Worm (Caenorhabditis elegans): ENCODE data around the gene srz-54.

Gene srz-54

DNA sequence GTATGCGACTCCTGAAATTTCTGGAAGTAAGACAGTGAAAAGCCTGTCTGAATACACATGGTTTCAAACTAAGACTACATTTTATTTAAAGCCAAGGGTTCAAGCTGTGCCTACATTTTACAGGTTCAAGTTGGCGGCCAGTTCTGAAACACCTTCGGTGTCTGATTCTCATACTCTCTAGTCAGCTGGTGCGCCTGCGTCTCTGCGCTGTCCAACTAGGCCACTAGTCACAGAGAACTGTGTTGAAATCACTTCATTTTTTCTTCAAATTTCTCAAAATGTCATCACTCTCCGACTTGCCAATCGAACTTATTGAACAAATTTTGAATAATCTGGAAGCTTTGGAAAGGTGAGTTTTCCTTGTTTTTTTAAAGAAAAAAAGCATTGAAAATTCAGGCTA, 13.8 kb upstream of the srz-54 start, which contains the start of gene fbxa-90:
fbxa-90 (plus strand) TSS at position 179 of the 400 bp plus-strand sequence.
- no peak for TF ChIP-seq M03D4.4 (tag; optimal IDR thresholded peaks at IDR 0.05)
- TF ChIP-seq unc-39 (tag; optimal IDR thresholded peaks at IDR 0.05) = no peak
- TF ChIP-seq mls-2 (tag; optimal IDR thresholded peaks at IDR 0.05) = no peak
- no peak for TF ChIP-seq nhr-12 (tag; optimal IDR thresholded peaks at IDR 0.05)
- TF ChIP-seq drap-1 (GFP tag; optimal IDR thresholded peaks at IDR 0.05) = no peak
- no peak for TF ChIP-seq sptf-1 (tag; optimal IDR thresholded peaks at IDR 0.05)
- TF ChIP-seq lsy-2 (tag; optimal IDR thresholded peaks at IDR 0.05) = no peak
- TF ChIP-seq lin-13 (tag; optimal IDR thresholded peaks at IDR 0.05) = no peak

DNA sequence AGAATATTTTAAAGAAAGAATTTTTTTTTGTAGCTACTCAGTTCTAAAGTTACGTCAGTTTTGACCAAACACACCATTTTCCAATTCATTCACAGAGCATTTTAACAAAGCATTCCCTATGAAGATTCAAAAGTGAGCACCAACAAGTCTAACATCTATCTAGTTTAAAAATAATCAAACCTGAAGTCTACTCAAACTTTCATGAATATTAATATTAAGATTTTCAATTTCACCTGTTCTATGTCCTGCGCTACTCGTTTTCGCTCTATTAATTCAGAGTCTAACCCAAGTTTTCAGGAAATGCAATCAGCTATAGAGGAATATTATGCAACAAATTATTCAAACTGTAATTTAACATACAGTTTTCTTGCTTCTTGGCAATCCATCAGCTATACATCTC, 8.3 kb upstream of the srz-54 start, which contains the start of gene srh-119:
srh-119 (plus strand) TSS at position 301 of the 400 bp plus-strand sequence.
- TF ChIP-seq sptf-1 (tag; optimal IDR thresholded peaks at IDR 0.05) (no peak), elt-3 (tag; optimal IDR thresholded peaks at IDR 0.05) (no peak), ceh-83 (GFP tag; optimal IDR thresholded peaks at IDR 0.05) (no peak), M03D4.4 (tag; optimal IDR thresholded peaks at IDR 0.05) (no peak)

DNA sequence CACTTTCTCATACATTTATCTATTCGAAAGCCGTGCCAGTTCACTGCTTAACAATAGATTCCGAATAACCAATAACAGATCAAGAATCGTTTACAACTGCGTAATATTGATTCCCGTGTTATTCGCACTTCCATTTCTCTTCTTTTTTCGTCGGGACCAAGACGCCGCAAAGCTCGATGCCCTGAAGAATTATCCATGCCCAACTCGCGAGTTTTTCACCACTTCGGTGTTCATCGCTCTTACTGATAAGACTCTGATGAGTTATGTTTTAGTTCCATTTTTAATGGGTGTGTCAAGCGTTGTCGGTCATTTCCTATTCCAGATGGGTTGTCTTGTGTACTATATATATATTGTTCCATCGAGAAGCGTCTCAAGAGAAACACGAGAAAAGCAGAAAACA, 7.1 kb upstream of the srz-54 start:
- TF ChIP-seq zip-8 (tag; optimal IDR thresholded peaks at IDR 0.05) (no peak), ceh-83 (GFP tag; optimal IDR thresholded peaks at IDR 0.05) (no peak), drap-1 (GFP tag; optimal IDR thresholded peaks at IDR 0.05) (no peak), unc-62 (GFP tag; optimal IDR thresholded peaks at IDR 0.05) (no peak), ztf-11 (tag; optimal IDR thresholded peaks at IDR 0.05) (no peak), blmp-1 (tag; optimal IDR thresholded peaks at IDR 0.05) (no peak), snpc-4 (tag; optimal IDR thresholded peaks at IDR 0.05) (no peak), lsy-2 (tag; optimal IDR thresholded peaks at IDR 0.05) (no peak), bed-3 (GFP tag; optimal IDR thresholded peaks at IDR 0.05) (no peak), tbx-8 (GFP tag; optimal IDR thresholded peaks at IDR 0.05) (no peak), flh-1 (GFP tag; optimal IDR thresholded peaks at IDR 0.05) (no peak), ceh-39 (tag; optimal IDR thresholded peaks at IDR 0.05) (no peak)

DNA sequence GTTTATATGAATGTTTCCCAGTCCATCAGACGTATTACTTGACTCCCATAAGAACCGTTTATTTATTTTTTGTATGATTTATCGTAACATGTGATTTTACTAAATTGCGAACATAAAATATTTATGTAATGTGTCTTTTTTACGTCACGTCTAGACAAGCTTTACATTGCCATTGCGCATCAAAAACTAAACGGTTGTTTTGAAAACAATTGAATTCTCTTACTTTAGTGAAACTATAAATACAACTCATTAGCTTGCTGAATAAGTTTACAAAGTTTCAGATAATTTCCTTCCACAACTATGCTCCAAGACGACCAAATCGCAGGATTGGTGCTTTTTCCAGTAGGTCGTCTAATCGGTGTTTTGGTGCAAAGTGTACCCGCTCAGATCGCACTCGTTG, 5.5 kb upstream of the srz-54 start, which contains the start of gene srx-54:
srx-54 (plus strand) TSS at position 301 of the 400 bp plus-strand sequence.
- TF ChIP-seq ham-2 (GFP tag; optimal IDR thresholded peaks at IDR 0.05) (no peak), flh-1 (GFP tag; optimal IDR thresholded peaks at IDR 0.05) (no peak), zip-8 (tag; optimal IDR thresholded peaks at IDR 0.05) (no peak), pha-4 (tag; optimal IDR thresholded peaks at IDR 0.05) (no peak), ces-1 (GFP tag; optimal IDR thresholded peaks at IDR 0.05) (no peak), lin-13 (tag; optimal IDR thresholded peaks at IDR 0.05) (no peak), elt-3 (tag; optimal IDR thresholded peaks at IDR 0.05) (no peak), nhr-12 (tag; optimal IDR thresholded peaks at IDR 0.05) (no peak), elt-1 (tag; optimal IDR thresholded peaks at IDR 0.05; ENCODE audit: borderline replicate concordance, insufficient read depth) (no peak)

DNA sequence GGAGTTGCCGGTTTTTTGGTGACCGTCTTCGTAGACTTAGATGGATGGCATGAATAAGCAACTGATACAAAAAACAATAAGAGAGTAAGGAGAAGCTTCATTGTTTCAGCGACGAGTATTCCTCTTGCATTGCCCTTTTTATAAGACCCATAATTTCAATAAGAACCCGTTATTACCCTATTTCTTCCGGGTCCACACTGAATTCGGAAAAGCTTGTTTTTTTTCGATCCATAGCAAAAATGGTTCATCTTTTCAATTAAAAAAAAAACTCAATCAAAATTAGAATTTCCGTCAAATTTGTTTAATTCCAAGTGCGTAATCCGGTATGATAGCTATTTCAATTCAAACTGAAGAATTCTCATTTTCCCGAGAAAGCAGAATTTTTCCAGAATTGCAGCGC, 6.6 kb downstream of the srz-54 start, which contains the start of gene Y102A5C.40:
Y102A5C.40 (minus strand) TSS at position 101 of the 400 bp plus-strand sequence.
- TF ChIP-seq pha-4 (tag; optimal IDR thresholded peaks at IDR 0.05) = no peak
- TF ChIP-seq nhr-237 (tag; optimal IDR thresholded peaks at IDR 0.05) = no peak
- no peak for TF ChIP-seq mls-2 (tag; optimal IDR thresholded peaks at IDR 0.05)
- no peak for TF ChIP-seq ham-2 (GFP tag; optimal IDR thresholded peaks at IDR 0.05)

DNA sequence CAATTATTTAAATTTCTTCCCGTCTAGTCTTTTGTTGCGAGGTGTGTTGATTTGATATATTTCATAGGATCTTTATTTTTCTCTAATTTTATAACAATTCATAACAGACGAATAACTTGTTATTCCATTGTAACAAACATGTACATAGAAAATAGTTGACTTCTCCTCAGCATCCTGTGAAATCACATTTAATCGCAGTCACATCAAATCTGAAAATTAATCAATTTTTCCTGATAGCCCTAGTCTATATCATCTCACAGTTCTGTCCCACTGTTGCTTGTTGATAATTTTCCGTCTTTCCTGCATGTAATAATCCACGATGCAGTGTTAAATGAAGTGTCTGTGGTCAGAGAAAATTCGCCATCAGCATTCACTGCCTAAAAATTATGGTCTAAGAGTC, 7.3 kb downstream of the srz-54 start:
- TF ChIP-seq tbx-8 (GFP tag; optimal IDR thresholded peaks at IDR 0.05) (no peak), sptf-1 (tag; optimal IDR thresholded peaks at IDR 0.05) (no peak), ceh-43 (GFP tag; optimal IDR thresholded peaks at IDR 0.05) (no peak), ztf-11 (tag; optimal IDR thresholded peaks at IDR 0.05) (no peak), elt-1 (tag; optimal IDR thresholded peaks at IDR 0.05; ENCODE audit: borderline replicate concordance, insufficient read depth) (no peak), sem-2 (GFP tag; optimal IDR thresholded peaks at IDR 0.05) (no peak), unc-62 (GFP tag; optimal IDR thresholded peaks at IDR 0.05) (no peak), mep-1 (tag; optimal IDR thresholded peaks at IDR 0.05) (no peak), elt-3 (tag; optimal IDR thresholded peaks at IDR 0.05) (no peak), nhr-2 (tag; optimal IDR thresholded peaks at IDR 0.05) (no peak), lsy-2 (tag; optimal IDR thresholded peaks at IDR 0.05) (no peak), nhr-28 (tag; optimal IDR thresholded peaks at IDR 0.05) (no peak)

All from whole organism, mixed stage, embryonic.